Fruit fly (Drosophila melanogaster) whole organism, wandering third instar larva: ENCODE results near the gene CG5188.

ENCODE experiments used
- CG9705 ChIP-seq: fragments of 200-800 bp; sonication (Bioruptor generic); optimal IDR thresholded peaks from 2 replicates; lab custom pipeline; 2018; ENCODE audit warnings: missing biosample characterization, mild to moderate bottlenecking, missing genetic modification characterization
- Jra ChIP-seq: sonication (Bioruptor generic); optimal IDR thresholded peaks from 2 replicates; lab custom pipeline; 2016; ENCODE audit warnings: missing biosample characterization, missing genetic modification characterization
- N ChIP-seq: fragments of >200 bp; optimal IDR thresholded peaks from 2 replicates; lab custom pipeline; 2018; ENCODE audit warnings: missing biosample characterization, missing external identifiers, missing genetic modification characterization
- OdsH ChIP-seq: fragments of 200-800 bp; sonication (Bioruptor generic); optimal IDR thresholded peaks from 2 replicates; lab custom pipeline; 2016; ENCODE audit warnings: missing biosample characterization, mild to moderate bottlenecking, missing genetic modification characterization
- dmrt93B ChIP-seq: fragments of 200-800 bp; sonication (Bioruptor generic); optimal IDR thresholded peaks from 2 replicates; lab custom pipeline; 2018; ENCODE audit warnings: missing biosample characterization, mild to moderate bottlenecking, missing genetic modification characterization
- dsf ChIP-seq: sonication (Bioruptor generic); optimal IDR thresholded peaks from 2 replicates; lab custom pipeline; 2016; ENCODE audit warnings: missing biosample characterization, missing genetic modification characterization, borderline replicate concordance
- foxo ChIP-seq, 2 experiments: fragments of 200-800 bp; sonication (Bioruptor generic); optimal IDR thresholded peaks; 2 replicates in 1 of 2; 3 replicates in 1 of 2; lab custom pipeline; 2016 to 2017; ENCODE audit warnings: missing biosample characterization in 2 of 2, missing genetic modification characterization in 2 of 2
- fru ChIP-seq: fragments of 200-800 bp; sonication (Bioruptor generic); optimal IDR thresholded peaks from 3 replicates; lab custom pipeline; 2016; ENCODE audit warnings: missing biosample characterization, mild to moderate bottlenecking, missing genetic modification characterization
- h ChIP-seq: fragments of 200-800 bp; sonication (Bioruptor generic); optimal IDR thresholded peaks from 3 replicates; lab custom pipeline; 2016; ENCODE audit warnings: missing biosample characterization, mild to moderate bottlenecking, missing genetic modification characterization
- pan ChIP-seq: fragments of >200 bp; optimal IDR thresholded peaks from 2 replicates; lab custom pipeline; 2017
- psq ChIP-seq: fragments of 200-800 bp; sonication (Bioruptor generic); optimal IDR thresholded peaks from 3 replicates; lab custom pipeline; 2017; ENCODE audit warnings: missing biosample characterization, mild to moderate bottlenecking, missing genetic modification characterization, moderate library complexity

- no peak for TF ChIP-seq fru
- no peak for TF ChIP-seq pan (lab: Kevin White, UChicago)
- no peak for TF ChIP-seq h (GFP tag; lab: Kevin White, UChicago)
- no peak for TF ChIP-seq psq
- no peak for TF ChIP-seq dsf
- TF ChIP-seq CG9705: no peak
- TF ChIP-seq N (GFP tag; lab: Kevin White, UChicago): no peak
- TF ChIP-seq foxo (GFP tag; optimal IDR thresholded peaks at IDR 0.05; lab: Kevin White, UChicago): no peak
- no peak for TF ChIP-seq dmrt93B (GFP tag; lab: Kevin White, UChicago)
- no peak for TF ChIP-seq OdsH (GFP tag; lab: Kevin White, UChicago)
- TF ChIP-seq Jra (GFP tag; lab: Kevin White, UChicago): peak; percentile 36
Observed at dm6 chr2L:10396877-10397587, 31.6 kb upstream of the CG5188 start.
